Worm (Caenorhabditis elegans) whole organism, early embryonic: Measurements from ENCODE around the gene irld-14.

ENCODE experiments used
- ama-1 ChIP-seq: fragments of 150-350 bp; optimal IDR thresholded peaks from 2 replicates; lab custom pipeline; 2014
- flt-1 ChIP-seq: fragments of 200-800 bp; sonication (Bioruptor generic); IDR thresholded peaks from 2 replicates; pipeline ENCODE4 v1.3.6; 2022; ENCODE audit warnings: missing genetic modification characterization, missing compliant biosample characterization
- hmg-4 ChIP-seq: fragments of 200-800 bp; sonication (Bioruptor generic); optimal IDR thresholded peaks from 2 replicates; lab custom pipeline; 2018; ENCODE audit warnings: mild to moderate bottlenecking, missing genetic modification characterization, missing compliant biosample characterization
- sea-1 ChIP-seq: fragments of 200-800 bp; sonication (Bioruptor generic); conservative IDR thresholded peaks from 2 replicates; pipeline ENCODE4 v1.3.6; 2022; ENCODE audit warnings: missing genetic modification characterization, missing compliant biosample characterization
- tbx-37 ChIP-seq: fragments of 200-800 bp; sonication (Bioruptor generic); conservative IDR thresholded peaks from 2 replicates; pipeline ENCODE4 v1.3.6; 2022; ENCODE audit warnings: missing genetic modification reagents, missing genetic modification characterization, missing compliant biosample characterization
- tra-4 ChIP-seq: sonication (generic microtip); optimal IDR thresholded peaks from 2 replicates; lab custom pipeline; 2017; ENCODE audit warnings: missing genetic modification characterization, missing compliant biosample characterization

DNA sequence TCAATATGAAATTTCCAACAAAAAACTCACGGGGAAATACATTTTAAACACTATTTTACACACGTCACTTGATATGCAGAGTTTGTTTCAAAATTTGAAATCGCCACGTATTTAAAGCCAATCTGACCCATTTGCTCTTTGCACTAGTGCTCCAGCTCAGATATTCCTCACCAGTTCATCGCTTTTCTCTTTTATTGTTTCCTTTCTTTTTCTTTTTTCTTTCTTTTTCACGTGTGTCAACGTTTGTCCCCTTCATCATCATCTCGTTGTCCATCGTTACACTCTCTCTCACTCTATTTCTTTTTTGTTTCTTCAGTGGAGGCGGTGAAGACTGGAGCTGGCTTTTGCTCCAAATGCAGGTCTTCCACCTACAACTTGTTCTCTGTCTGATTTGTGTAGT lies 11.7 kb upstream of the irld-14 start, which contains the start of gene F02D8.4:
- TF ChIP-seq hmg-4 (no peak), tra-4 (tag; lab: Kevin White, UChicago) (no peak), tbx-37 (no peak), sea-1 (GFP tag; lab: Robert Waterston, UW) (no peak), ama-1 (lab: Kevin White, UChicago) (no peak), flt-1 (GFP tag; lab: Robert Waterston, UW) (no peak)
